Worm (Caenorhabditis elegans) whole organism, L1 larva: ENCODE measurements around the gene ani-2.

Source experiments
- C34B4.2 ChIP-seq: sonication (generic microtip); optimal IDR thresholded peaks from 2 replicates; lab custom pipeline; 2017; ENCODE audit warnings: mild to moderate bottlenecking, missing genetic modification characterization, missing compliant biosample characterization
- aha-1 ChIP-seq: fragments of 150-350 bp; optimal IDR thresholded peaks from 2 replicates; lab custom pipeline; 2014; ENCODE audit warnings: missing biosample characterization, missing genetic modification characterization
- aly-2 ChIP-seq: fragments of 150-350 bp; optimal IDR thresholded peaks from 2 replicates; lab custom pipeline; 2014; ENCODE audit warnings: missing biosample characterization, missing genetic modification characterization
- ama-1 ChIP-seq: fragments of 150-350 bp; optimal IDR thresholded peaks from 2 replicates; lab custom pipeline; 2014
- blmp-1 ChIP-seq: fragments of 150-350 bp; optimal IDR thresholded peaks from 2 replicates; lab custom pipeline; 2014; ENCODE audit warnings: missing biosample characterization, missing genetic modification characterization
- ceh-63 ChIP-seq: fragments of 200-800 bp; sonication (Bioruptor generic); optimal IDR thresholded peaks from 2 replicates; lab custom pipeline; 2018; ENCODE audit warnings: mild to moderate bottlenecking, missing genetic modification characterization, missing compliant biosample characterization
- ceh-82 ChIP-seq, 3 experiments: fragments of 150-350 bp in 1 of 3; sonication (generic microtip) in 2 of 3; optimal IDR thresholded peaks; 2 replicates each; lab custom pipeline; 2014 to 2017; ENCODE audit warnings: missing biosample characterization in 3 of 3, missing genetic modification characterization in 3 of 3
- ceh-88 ChIP-seq: fragments of 200-800 bp; sonication (Bioruptor generic); IDR thresholded peaks from 2 replicates; pipeline ENCODE4 v1.3.6; 2022; ENCODE audit warnings: missing genetic modification characterization, missing compliant biosample characterization
- efl-1 ChIP-seq, 4 experiments: fragments of 150-350 bp; optimal IDR thresholded peaks in 3 of 4; peaks in 1 of 4; 1 replicate in 1 of 4; 2 replicates in 3 of 4; lab custom pipeline; 2014; ENCODE audit warnings: missing biosample characterization in 2 of 4, missing genetic modification characterization in 2 of 4, missing genetic modification reagents in 2 of 4
- efl-3 ChIP-seq: fragments of 200-800 bp; sonication (Bioruptor generic); optimal IDR thresholded peaks from 2 replicates; lab custom pipeline; 2018; ENCODE audit warnings: mild to moderate bottlenecking, missing genetic modification characterization, missing compliant biosample characterization
- egl-27 ChIP-seq, 2 experiments: fragments of 150-350 bp in 1 of 2; sonication (generic microtip); optimal IDR thresholded peaks; 3 replicates each; lab custom pipeline; 2017 to 2018; ENCODE audit warnings: missing biosample characterization in 2 of 2, missing genetic modification characterization in 2 of 2, missing genetic modification reagents in 2 of 2
- elt-3 ChIP-seq, 6 experiments: fragments of 150-350 bp in 1 of 6; sonication (generic microtip); optimal IDR thresholded peaks; 2 replicates each; lab custom pipeline; 2017 to 2018; ENCODE audit warnings: missing biosample characterization in 6 of 6, missing genetic modification characterization in 6 of 6, inconsistent platforms in 1 of 6
- grh-1 ChIP-seq: fragments of 200-800 bp; sonication (Bioruptor generic); IDR thresholded peaks from 2 replicates; pipeline ENCODE4 v1.3.6; 2022; ENCODE audit warnings: missing genetic modification reagents, missing genetic modification characterization, missing compliant biosample characterization
- hlh-17 ChIP-seq: fragments of 200-800 bp; sonication (Bioruptor generic); optimal IDR thresholded peaks from 2 replicates; lab custom pipeline; 2018; ENCODE audit warnings: missing genetic modification characterization, mild to moderate bottlenecking, missing compliant biosample characterization, moderate library complexity, borderline replicate concordance
- hpl-2 ChIP-seq: fragments of 150-350 bp; optimal IDR thresholded peaks from 2 replicates; lab custom pipeline; 2014; ENCODE audit warnings: missing biosample characterization, missing genetic modification reagents, missing genetic modification characterization
- isw-1 ChIP-seq: fragments of 200-800 bp; sonication (Bioruptor generic); IDR thresholded peaks from 2 replicates; pipeline ENCODE4 v1.3.6; 2022; ENCODE audit warnings: missing genetic modification characterization, missing compliant biosample characterization
- lin-14 ChIP-seq: fragments of 200-800 bp; sonication (Bioruptor generic); optimal IDR thresholded peaks from 2 replicates; lab custom pipeline; 2018; ENCODE audit warnings: mild to moderate bottlenecking, missing genetic modification characterization, moderate library complexity, missing compliant biosample characterization
- lin-15B ChIP-seq: fragments of 150-350 bp; sonication (generic microtip); optimal IDR thresholded peaks from 3 replicates; lab custom pipeline; 2014; ENCODE audit warnings: missing biosample characterization, missing genetic modification characterization
- lin-35 ChIP-seq, 2 experiments: fragments of 150-350 bp; optimal IDR thresholded peaks; 2 replicates each; lab custom pipeline; 2014; ENCODE audit warnings: missing biosample characterization in 2 of 2, missing genetic modification characterization in 2 of 2, missing genetic modification reagents in 2 of 2
- lin-39 ChIP-seq: fragments of 150-350 bp; optimal IDR thresholded peaks from 2 replicates; lab custom pipeline; 2014; ENCODE audit warnings: missing biosample characterization, missing genetic modification reagents, missing genetic modification characterization
- lir-3 ChIP-seq: sonication (generic microtip); optimal IDR thresholded peaks from 2 replicates; lab custom pipeline; 2016; ENCODE audit warnings: mild to moderate bottlenecking, missing genetic modification characterization, moderate library complexity, missing compliant biosample characterization; ENCODE audit not compliant: poor library complexity
- lsy-2 ChIP-seq, 2 experiments: fragments of 150-350 bp; optimal IDR thresholded peaks; 2 replicates each; lab custom pipeline; 2014; ENCODE audit warnings: missing biosample characterization in 2 of 2, missing genetic modification characterization in 2 of 2
- nhr-11 ChIP-seq: fragments of 150-350 bp; optimal IDR thresholded peaks from 2 replicates; lab custom pipeline; 2014; ENCODE audit warnings: missing biosample characterization, missing genetic modification characterization
- nhr-12 ChIP-seq: sonication (generic microtip); optimal IDR thresholded peaks from 2 replicates; lab custom pipeline; 2017; ENCODE audit warnings: missing biosample characterization, missing genetic modification characterization
- nhr-19 ChIP-seq: fragments of 200-800 bp; sonication (Bioruptor generic); conservative IDR thresholded peaks from 2 replicates; pipeline ENCODE4 v1.3.6; 2022; ENCODE audit warnings: missing genetic modification characterization, missing compliant biosample characterization
- nhr-28 ChIP-seq: fragments of 150-350 bp; optimal IDR thresholded peaks from 2 replicates; lab custom pipeline; 2014; ENCODE audit warnings: missing biosample characterization, missing genetic modification characterization
- nhr-47 ChIP-seq: sonication (generic microtip); optimal IDR thresholded peaks from 2 replicates; lab custom pipeline; 2016; ENCODE audit warnings: mild to moderate bottlenecking, missing genetic modification characterization, moderate library complexity, missing compliant biosample characterization
- nhr-71 ChIP-seq: sonication (generic microtip); optimal IDR thresholded peaks from 2 replicates; lab custom pipeline; 2016; ENCODE audit warnings: mild to moderate bottlenecking, missing genetic modification characterization, moderate library complexity, missing compliant biosample characterization
- nhr-76 ChIP-seq: sonication (generic microtip); optimal IDR thresholded peaks from 2 replicates; lab custom pipeline; 2017; ENCODE audit warnings: missing biosample characterization, missing genetic modification characterization
- nhr-77 ChIP-seq: fragments of 150-350 bp; optimal IDR thresholded peaks from 2 replicates; lab custom pipeline; 2014; ENCODE audit warnings: missing biosample characterization, missing genetic modification characterization
- nhr-90 ChIP-seq: sonication (generic microtip); optimal IDR thresholded peaks from 2 replicates; lab custom pipeline; 2016; ENCODE audit warnings: mild to moderate bottlenecking, missing genetic modification characterization, missing compliant biosample characterization; ENCODE audit not compliant: poor library complexity
- pax-3 ChIP-seq: fragments of 200-800 bp; sonication (Bioruptor generic); optimal IDR thresholded peaks from 2 replicates; lab custom pipeline; 2018; ENCODE audit warnings: mild to moderate bottlenecking, missing genetic modification characterization, moderate library complexity, missing compliant biosample characterization
- pqm-1 ChIP-seq: sonication (generic microtip); optimal IDR thresholded peaks from 3 replicates; lab custom pipeline; 2017; ENCODE audit warnings: missing biosample characterization, missing genetic modification characterization
- rnt-1 ChIP-seq: sonication (generic microtip); optimal IDR thresholded peaks from 2 replicates; lab custom pipeline; 2016; ENCODE audit warnings: mild to moderate bottlenecking, missing genetic modification characterization, moderate library complexity, missing compliant biosample characterization
- skn-1 ChIP-seq: fragments of 150-350 bp; optimal IDR thresholded peaks from 2 replicates; lab custom pipeline; 2014; ENCODE audit warnings: missing biosample characterization, missing genetic modification characterization
- snu-23 ChIP-seq: sonication (generic microtip); optimal IDR thresholded peaks from 2 replicates; lab custom pipeline; 2016; ENCODE audit warnings: missing genetic modification characterization, missing compliant biosample characterization
- sup-37 ChIP-seq: fragments of 200-800 bp; sonication (Bioruptor generic); optimal IDR thresholded peaks from 2 replicates; lab custom pipeline; 2018; ENCODE audit warnings: mild to moderate bottlenecking, missing genetic modification characterization, missing compliant biosample characterization
- swsn-7 ChIP-seq: sonication (generic microtip); optimal IDR thresholded peaks from 2 replicates; lab custom pipeline; 2016; ENCODE audit warnings: missing genetic modification characterization, missing compliant biosample characterization
- tbx-2 ChIP-seq: sonication (generic microtip); optimal IDR thresholded peaks from 2 replicates; lab custom pipeline; 2016; ENCODE audit warnings: missing genetic modification characterization, missing compliant biosample characterization
- tlp-1 ChIP-seq: fragments of 150-350 bp; optimal IDR thresholded peaks from 2 replicates; lab custom pipeline; 2014; ENCODE audit warnings: missing biosample characterization, missing genetic modification characterization
- unc-30 ChIP-seq: sonication (generic microtip); optimal IDR thresholded peaks from 2 replicates; lab custom pipeline; 2017; ENCODE audit warnings: missing biosample characterization, missing genetic modification characterization
- unc-62 ChIP-seq: fragments of 150-350 bp; optimal IDR thresholded peaks from 2 replicates; lab custom pipeline; 2014; ENCODE audit warnings: missing biosample characterization, missing genetic modification reagents, missing genetic modification characterization
- unc-86 ChIP-seq: sonication (generic microtip); optimal IDR thresholded peaks from 2 replicates; lab custom pipeline; 2016; ENCODE audit warnings: missing genetic modification characterization, missing compliant biosample characterization
- vab-15 ChIP-seq: sonication (generic microtip); optimal IDR thresholded peaks from 2 replicates; lab custom pipeline; 2017; ENCODE audit warnings: missing genotype, mild to moderate bottlenecking, missing genetic modification characterization, missing compliant biosample characterization

Gene ani-2

DNA sequence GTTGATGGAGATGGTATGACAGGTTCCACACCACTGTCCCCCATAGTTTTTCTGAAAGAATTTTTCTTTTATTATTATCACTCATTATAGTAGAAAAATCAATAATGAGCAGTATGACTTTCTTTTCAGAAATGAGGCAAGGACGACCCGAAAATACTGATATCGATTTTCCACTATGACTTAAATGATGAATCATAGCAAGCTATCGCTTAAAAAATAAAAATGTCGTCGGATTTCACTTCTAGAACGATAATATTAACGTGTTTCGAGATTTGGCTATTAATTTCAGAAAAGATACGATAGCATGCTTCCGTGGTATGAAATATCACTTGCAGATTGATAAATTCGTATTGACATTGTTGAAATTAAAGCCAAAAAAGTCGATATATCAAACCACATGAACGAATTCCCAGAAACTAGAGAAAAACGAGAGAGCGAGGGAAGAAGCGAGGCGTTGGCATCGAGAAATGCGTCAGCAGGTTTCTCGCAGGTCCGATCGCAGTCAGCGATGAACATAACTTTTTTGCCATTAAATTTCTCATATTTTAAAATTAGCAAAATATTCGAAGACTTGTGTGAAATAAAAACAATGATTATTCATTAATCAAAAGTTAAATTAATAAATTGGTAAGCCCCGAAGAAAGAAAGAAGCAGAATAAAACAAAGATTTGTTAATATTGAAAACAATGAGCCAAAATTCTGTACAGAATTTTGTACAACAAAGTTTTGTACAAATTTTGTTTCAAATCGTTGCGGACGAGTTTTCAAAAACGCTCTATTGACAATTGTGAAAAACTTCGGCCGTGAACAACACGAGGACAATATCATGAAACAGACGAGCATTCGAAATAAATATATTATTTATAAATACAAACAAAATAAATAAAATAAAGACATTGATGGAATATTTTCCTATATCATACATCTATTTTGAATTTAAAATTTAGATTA lies 9.5 kb downstream of the ani-2 start, which contains the start of gene C32D5.11 (continued):
- TF ChIP-seq lin-39 (tag; lab: Kevin White, UChicago) (peak; percentile 12), egl-27 (tag; optimal IDR thresholded peaks at IDR 0.05; lab: Kevin White, UChicago) (no peak), blmp-1 (tag; lab: Kevin White, UChicago) (peak; percentile 67), pqm-1 (no peak), ceh-63 (GFP tag; lab: Kevin White, UChicago) (no peak), nhr-47 (tag; lab: Kevin White, UChicago) (peak; percentile 84), ceh-88 (GFP tag; lab: Robert Waterston, UW) (no peak), aly-2 (tag; lab: Kevin White, UChicago) (no peak), swsn-7 (tag; lab: Kevin White, UChicago) (peak; percentile 83), unc-62 (no peak), unc-30 (tag; lab: Kevin White, UChicago) (no peak), aha-1 (tag; lab: Kevin White, UChicago) (no peak), nhr-19 (peak; percentile 72), lin-14 (GFP tag; lab: Kevin White, UChicago) (peak; percentile 91)

DNA sequence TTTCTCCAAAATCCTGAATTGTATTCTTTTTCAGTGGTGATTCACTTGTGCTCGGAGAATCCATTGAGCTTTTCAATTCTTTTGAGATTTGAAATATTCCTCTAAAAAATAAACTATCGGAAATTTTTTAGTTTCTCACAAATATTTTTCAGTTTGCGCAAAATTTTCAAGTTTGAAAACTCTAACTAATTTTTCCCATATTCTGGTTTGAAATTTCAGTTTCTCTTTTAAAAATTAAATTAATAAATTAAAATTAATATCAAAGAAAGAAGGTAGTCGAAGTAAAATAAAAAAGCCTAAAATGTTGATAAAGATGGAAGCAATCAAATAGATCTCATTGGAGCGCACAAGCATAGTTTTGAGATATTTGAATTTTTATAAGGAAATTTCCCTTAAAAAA lies 13.3 kb downstream of the ani-2 start, which contains the start of gene C32D5.10:
C32D5.10 (minus strand) TSS at position 101 of the 400 bp plus-strand sequence.
- TF ChIP-seq rnt-1 (tag; lab: Kevin White, UChicago), result no peak
- TF ChIP-seq tbx-2, result no peak
- no peak for TF ChIP-seq snu-23 (GFP tag; lab: Kevin White, UChicago)
- no peak for TF ChIP-seq aha-1 (tag; lab: Kevin White, UChicago)
- no peak for TF ChIP-seq nhr-28
- TF ChIP-seq aly-2 (tag; lab: Kevin White, UChicago), result no peak
- TF ChIP-seq skn-1, result no peak
- TF ChIP-seq isw-1, result no peak
- TF ChIP-seq hpl-2, result no peak
- TF ChIP-seq ceh-88 (GFP tag; lab: Robert Waterston, UW), result no peak
- TF ChIP-seq lir-3 (tag; lab: Kevin White, UChicago), result no peak
- TF ChIP-seq pax-3 (tag; lab: Kevin White, UChicago), result no peak
- no peak for TF ChIP-seq nhr-11 (tag; lab: Kevin White, UChicago)
- TF ChIP-seq tlp-1 (tag; lab: Kevin White, UChicago), result no peak
- TF ChIP-seq, all 84 proteins: peak for 0

DNA sequence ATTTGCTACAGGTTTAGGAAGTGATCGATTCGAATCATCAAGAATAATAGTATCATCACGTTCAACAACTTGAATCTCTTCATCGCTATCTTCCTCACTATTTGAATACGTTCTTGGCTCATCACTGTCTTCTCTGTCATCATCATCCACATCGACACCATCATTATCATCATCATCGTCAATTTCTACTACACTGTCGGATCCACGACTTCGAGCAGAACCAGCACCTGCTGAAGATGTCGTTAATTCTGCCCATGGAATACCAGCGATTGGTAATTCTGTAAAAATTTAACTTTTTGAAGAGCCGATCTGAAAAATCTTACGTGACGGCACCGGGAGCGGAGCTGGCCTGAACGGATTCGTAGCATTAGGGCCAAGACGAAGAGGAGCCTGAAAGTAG lies 15.2 kb downstream of the ani-2 start:
- TF ChIP-seq vab-15 (tag; lab: Kevin White, UChicago) (no peak), efl-1 (optimal IDR thresholded peaks at IDR 0.05; lab: Kevin White, UChicago) (no peak), efl-1 (GFP tag; optimal IDR thresholded peaks at IDR 0.05 in 1 of 2; lab: Kevin White, UChicago) (peak in 1 of 2 experiments; percentile 91), nhr-12 (tag; lab: Kevin White, UChicago) (no peak)

DNA sequence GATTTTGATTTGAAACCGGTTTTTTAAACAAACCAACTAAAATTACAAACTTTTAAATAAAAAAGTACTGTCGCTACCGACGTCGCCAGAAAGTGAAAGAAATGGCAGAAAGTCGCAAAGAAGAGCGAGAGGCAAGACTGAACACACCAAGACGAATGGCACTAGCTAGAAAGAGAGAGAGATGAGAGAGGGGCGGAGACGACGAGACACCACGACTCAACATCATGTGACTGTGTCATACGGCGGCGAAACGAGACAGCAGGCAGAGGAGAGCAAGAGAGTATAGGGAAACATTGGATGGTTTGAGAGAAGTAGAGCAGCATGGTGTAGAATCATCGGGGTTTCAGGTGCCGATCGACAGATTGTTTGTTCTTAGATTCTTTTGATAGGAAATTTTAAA lies 16.8 kb downstream of the ani-2 start:
- TF ChIP-seq nhr-47 (tag; lab: Kevin White, UChicago) (peak; percentile 94), tlp-1 (tag; lab: Kevin White, UChicago) (no peak), unc-62 (no peak), grh-1 (GFP tag; lab: Robert Waterston, UW) (peak; percentile 79), lin-15B (tag; lab: Kevin White, UChicago) (peak; percentile 20), unc-86 (tag; lab: Kevin White, UChicago) (peak; percentile 91), sup-37 (GFP tag; lab: Kevin White, UChicago) (peak; percentile 22), lin-35 (GFP tag; optimal IDR thresholded peaks at IDR 0.05; lab: Kevin White, UChicago) (peak; percentile 81 to 89), lsy-2 (tag; optimal IDR thresholded peaks at IDR 0.05; lab: Kevin White, UChicago) (peak; percentile 88 to 91), nhr-71 (peak; percentile 97), efl-3 (GFP tag; lab: Kevin White, UChicago) (no peak), nhr-90 (tag; lab: Kevin White, UChicago) (peak; percentile 93), hlh-17 (GFP tag; lab: Kevin White, UChicago) (no peak), snu-23 (GFP tag; lab: Kevin White, UChicago) (peak; percentile 98), elt-3 (tag; optimal IDR thresholded peaks at IDR 0.05; lab: Kevin White, UChicago) (peak in 5 of 6 experiments; percentile 19 to 93 (median 59)), C34B4.2 (no peak), nhr-77 (tag; lab: Kevin White, UChicago) (peak; percentile 28), ama-1 (lab: Kevin White, UChicago) (peak; percentile 97), ceh-82 (tag; optimal IDR thresholded peaks at IDR 0.05; lab: Kevin White, UChicago) (peak; percentile 84 to 92 (median 85)), egl-27 (tag; optimal IDR thresholded peaks at IDR 0.05; lab: Kevin White, UChicago) (peak; percentile 47 to 61), lir-3 (tag; lab: Kevin White, UChicago) (peak; percentile 78), nhr-76 (tag; lab: Kevin White, UChicago) (no peak)
